Fruit fly (Drosophila melanogaster) whole organism, pupa: ENCODE measurements around the gene RpS10b.

Source experiments
- CG12605 ChIP-seq: fragments of 200-800 bp; sonication (Bioruptor generic); IDR thresholded peaks from 2 replicates; pipeline ENCODE4 v1.3.6; 2022; ENCODE audit warnings: missing biosample characterization, missing genetic modification characterization
- CG13204 ChIP-seq: fragments of 200-800 bp; sonication (Bioruptor generic); optimal IDR thresholded peaks from 2 replicates; lab custom pipeline; 2018; ENCODE audit warnings: missing biosample characterization, mild to moderate bottlenecking, missing genetic modification characterization, moderate library complexity
- CG15710 ChIP-seq: fragments of 200-800 bp; sonication (Bioruptor generic); optimal IDR thresholded peaks from 2 replicates; lab custom pipeline; 2018; ENCODE audit warnings: missing biosample characterization, mild to moderate bottlenecking, missing genetic modification characterization, moderate library complexity
- CG4496 ChIP-seq: fragments of 200-800 bp; sonication (Bioruptor generic); IDR thresholded peaks from 3 replicates; pipeline ENCODE4 v1.3.6; 2022; ENCODE audit warnings: missing biosample characterization, missing genetic modification characterization
- Snoo ChIP-seq: fragments of 200-800 bp; sonication (Bioruptor generic); optimal IDR thresholded peaks from 3 replicates; lab custom pipeline; 2017; ENCODE audit warnings: missing biosample characterization, mild to moderate bottlenecking, missing genetic modification characterization, inconsistent platforms

DNA sequence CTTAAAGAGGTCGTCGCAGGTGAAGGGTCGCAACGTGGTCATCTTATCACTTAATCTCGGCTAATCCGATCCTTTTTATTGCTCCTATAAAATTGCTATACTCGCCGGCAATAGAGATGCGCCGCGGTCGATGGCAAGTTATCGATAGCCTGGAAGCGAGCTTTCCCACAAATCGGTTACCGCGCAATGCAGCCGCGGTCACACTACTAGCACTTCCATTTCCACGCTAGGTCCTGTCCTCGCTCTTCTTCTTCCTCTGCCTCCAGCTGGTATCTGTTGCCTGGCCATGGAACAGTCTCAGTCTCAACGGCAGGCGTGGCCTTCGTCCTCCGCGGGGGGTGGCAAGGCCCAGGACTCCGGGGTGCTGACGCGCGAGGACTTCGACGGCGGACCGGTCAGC lies 25.1 kb downstream of the RpS10b start, which contains the start of the genes Naa20A and MKP-4:
- no peak for TF ChIP-seq CG13204 (GFP tag; lab: Kevin White, UChicago)
- TF ChIP-seq Snoo (tag; lab: Kevin White, UChicago): no peak
- no peak for TF ChIP-seq CG4496 (GFP tag; lab: Robert Waterston, UW)
- no peak for TF ChIP-seq CG15710 (tag; lab: Kevin White, UChicago)
- no peak for TF ChIP-seq CG12605 (GFP tag; lab: Robert Waterston, UW)
